Worm (Caenorhabditis elegans): Measurements from ENCODE around the gene B0001.8.

B0001.8 gene

ce11 chrIV:12129204-12129603 is 11.7 kb downstream of the B0001.8 start, which contains the start of gene lin-24:
Gene lin-24, plus strand, starts transcription at chrIV:12129504.
- TF ChIP-seq elt-3 (tag; optimal IDR thresholded peaks at IDR 0.05) (no peak), mdl-1 (tag; optimal IDR thresholded peaks at IDR 0.05) (no peak), daf-12 (tag; optimal IDR thresholded peaks at IDR 0.05) (no peak), nhr-28 (tag; optimal IDR thresholded peaks at IDR 0.05) (no peak), sea-2 (GFP tag; optimal IDR thresholded peaks at IDR 0.05) (no peak), tbx-2 (tag; optimal IDR thresholded peaks at IDR 0.05) (no peak), nhr-23 (tag; optimal IDR thresholded peaks at IDR 0.05) (no peak), fkh-10 (GFP tag; optimal IDR thresholded peaks at IDR 0.05) (no peak), hmg-11 (tag; optimal IDR thresholded peaks at IDR 0.05) (no peak)

- TF ChIP-seq snpc-4 (tag; optimal IDR thresholded peaks at IDR 0.05) (peak; percentile 7), jun-1 (tag; optimal IDR thresholded peaks at IDR 0.05) (no peak), ztf-11 (tag; optimal IDR thresholded peaks at IDR 0.05) (no peak), pha-4 (tag; optimal IDR thresholded peaks at IDR 0.05) (peak; percentile 23), elt-2 (tag; optimal IDR thresholded peaks at IDR 0.05) (peak; percentile 47), ceh-16 (tag; optimal IDR thresholded peaks at IDR 0.05) (no peak), mml-1 (tag; optimal IDR thresholded peaks at IDR 0.05) (no peak), nfya-1 (tag; optimal IDR thresholded peaks at IDR 0.05; ENCODE audit: insufficient read depth) (peak; percentile 28), pqm-1 (tag; optimal IDR thresholded peaks at IDR 0.05) (peak; percentile 28), aly-2 (tag; optimal IDR thresholded peaks at IDR 0.05) (no peak)
These were observed 12.2 kb downstream of the B0001.8 start for ce11 chrIV:12128708-12129107.

- no peak for TF ChIP-seq ceh-28 (tag; optimal IDR thresholded peaks at IDR 0.05)
- TF ChIP-seq nfya-1 (tag; optimal IDR thresholded peaks at IDR 0.05; ENCODE audit: insufficient read depth) = peak; percentile 42
- peak; percentile 13 for TF ChIP-seq pha-4 (tag; optimal IDR thresholded peaks at IDR 0.05)
- TF ChIP-seq R02D3.7 (tag; optimal IDR thresholded peaks at IDR 0.05) = no peak
- TF ChIP-seq nhr-25 (tag; optimal IDR thresholded peaks at IDR 0.05) = peak; percentile 27
These were observed 13.0 kb downstream of the B0001.8 start for ce11 chrIV:12127838-12128237.

ce11 chrIV:12126740-12127472 is 14.0 kb downstream of the B0001.8 start:
- TF ChIP-seq egl-27 (tag; optimal IDR thresholded peaks at IDR 0.05) (no peak), elt-3 (tag; optimal IDR thresholded peaks at IDR 0.05) (no peak), unc-39 (tag; optimal IDR thresholded peaks at IDR 0.05) (no peak), tbx-2 (tag; optimal IDR thresholded peaks at IDR 0.05) (no peak), ceh-16 (tag; optimal IDR thresholded peaks at IDR 0.05) (no peak), skn-1 (tag; optimal IDR thresholded peaks at IDR 0.05) (no peak), lin-39 (tag; optimal IDR thresholded peaks at IDR 0.05) (peak; percentile 29), eor-1 (tag; optimal IDR thresholded peaks at IDR 0.05) (no peak), unc-62 (GFP tag; optimal IDR thresholded peaks at IDR 0.05) (no peak), nfya-1 (tag; optimal IDR thresholded peaks at IDR 0.05; ENCODE audit: insufficient read depth) (no peak), mml-1 (tag; optimal IDR thresholded peaks at IDR 0.05) (no peak), nhr-11 (tag; optimal IDR thresholded peaks at IDR 0.05) (no peak), nhr-28 (tag; optimal IDR thresholded peaks at IDR 0.05) (no peak), ZK546.5 (tag; optimal IDR thresholded peaks at IDR 0.05) (no peak), fkh-10 (GFP tag; optimal IDR thresholded peaks at IDR 0.05) (peak; percentile 20), R02D3.7 (tag; optimal IDR thresholded peaks at IDR 0.05) (no peak), nhr-43 (tag; optimal IDR thresholded peaks at IDR 0.05; ENCODE audit: poor library complexity, severe bottlenecking) (no peak)

- TF ChIP-seq jun-1 (tag; optimal IDR thresholded peaks at IDR 0.05) (no peak), ceh-16 (tag; optimal IDR thresholded peaks at IDR 0.05) (no peak), ceh-28 (tag; optimal IDR thresholded peaks at IDR 0.05) (no peak), eor-1 (tag; optimal IDR thresholded peaks at IDR 0.05) (no peak), fkh-10 (GFP tag; optimal IDR thresholded peaks at IDR 0.05) (no peak), nhr-28 (tag; optimal IDR thresholded peaks at IDR 0.05) (no peak), R02D3.7 (tag; optimal IDR thresholded peaks at IDR 0.05) (no peak), unc-39 (tag; optimal IDR thresholded peaks at IDR 0.05) (no peak), snpc-4 (tag; optimal IDR thresholded peaks at IDR 0.05) (no peak), nhr-77 (tag; optimal IDR thresholded peaks at IDR 0.05) (no peak), ceh-9 (tag; optimal IDR thresholded peaks at IDR 0.05) (no peak), aly-2 (tag; optimal IDR thresholded peaks at IDR 0.05) (no peak), lin-39 (tag; optimal IDR thresholded peaks at IDR 0.05) (no peak)
These were observed 16.4 kb downstream of the B0001.8 start, which contains the start of gene dhhc-6 for ce11 chrIV:12124314-12125084. Gene dhhc-6, plus strand, starts transcription at chrIV:12124952.

All from whole organism, L3 larva.